Worm (Caenorhabditis elegans) whole organism, midembryonic: Measurements from ENCODE around the gene Y37E11AL.3.

Experiments
- T22C8.4 ChIP-seq: fragments of 200-800 bp; sonication (Bioruptor generic); IDR thresholded peaks from 2 replicates; pipeline ENCODE4 v1.3.6; 2022; ENCODE audit warnings: missing genetic modification characterization, missing compliant biosample characterization
- flt-1 ChIP-seq: fragments of 200-800 bp; sonication (Bioruptor generic); IDR thresholded peaks from 2 replicates; pipeline ENCODE4 v1.3.6; 2022; ENCODE audit warnings: missing genetic modification characterization, missing compliant biosample characterization
- klf-2 ChIP-seq: fragments of 200-800 bp; sonication (Bioruptor generic); conservative IDR thresholded peaks from 2 replicates; pipeline ENCODE4 v1.3.6; 2022; ENCODE audit warnings: missing genetic modification reagents, missing genetic modification characterization, missing compliant biosample characterization
- med-1 ChIP-seq: sonication (generic microtip); optimal IDR thresholded peaks from 2 replicates; lab custom pipeline; 2017; ENCODE audit warnings: missing genetic modification characterization, mild to moderate bottlenecking, missing compliant biosample characterization, antibody characterized with exemption, missing genetic modification reagents; ENCODE audit not compliant: insufficient read depth
- ztf-23 ChIP-seq: fragments of 200-800 bp; sonication (Bioruptor generic); IDR thresholded peaks from 2 replicates; pipeline ENCODE4 v1.3.6; 2022; ENCODE audit warnings: missing genetic modification reagents, missing genetic modification characterization, missing compliant biosample characterization
- ztf-29 ChIP-seq: fragments of 200-800 bp; sonication (Bioruptor generic); IDR thresholded peaks from 2 replicates; pipeline ENCODE4 v1.3.6; 2022; ENCODE audit warnings: missing genetic modification reagents, missing genetic modification characterization, missing compliant biosample characterization

- no peak for TF ChIP-seq ztf-29 (GFP tag; lab: Robert Waterston, UW)
- TF ChIP-seq klf-2: no peak
- no peak for TF ChIP-seq flt-1 (GFP tag; lab: Robert Waterston, UW)
- no peak for TF ChIP-seq T22C8.4 (GFP tag; lab: Robert Waterston, UW)
- TF ChIP-seq med-1 (GFP tag; lab: Kevin White, UChicago): no peak
- no peak for TF ChIP-seq ztf-23
Observed at ce11 chrIV:3667796-3668195, 26.9 kb upstream of the Y37E11AL.3 start.
